Worm (Caenorhabditis elegans): ENCODE measurements around the gene nhr-5.

The nhr-5 gene

DNA sequence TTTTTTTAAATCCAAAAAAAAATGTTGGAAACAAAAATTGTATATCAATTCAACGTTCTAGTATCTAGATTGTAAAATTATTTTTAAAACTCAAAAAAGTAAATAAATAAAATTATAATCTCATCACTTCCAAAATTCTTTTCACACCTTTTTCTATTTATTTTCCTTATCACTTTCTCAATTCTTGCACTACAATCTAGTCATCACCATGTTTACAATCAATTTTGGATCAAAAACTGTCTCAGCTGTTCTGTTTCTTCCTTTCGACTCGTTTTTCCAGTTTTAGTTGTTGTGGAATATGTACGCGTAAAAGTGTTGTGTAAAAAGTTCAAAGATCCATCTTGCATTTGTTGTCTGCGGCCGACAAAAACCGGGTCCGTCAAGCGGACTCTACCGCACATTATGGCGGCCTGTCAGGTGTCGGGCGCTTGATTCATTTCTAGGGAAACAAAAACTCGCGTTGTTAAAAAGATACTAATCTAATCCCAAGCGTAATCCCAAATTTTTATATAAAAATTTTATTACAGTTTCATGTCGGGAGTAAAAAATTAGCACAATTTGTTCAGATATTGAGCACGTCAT is 5.4 kb upstream of the nhr-5 start:
- TF ChIP-seq elt-1 (tag; optimal IDR thresholded peaks at IDR 0.05; ENCODE audit: borderline replicate concordance, insufficient read depth), result no peak

DNA sequence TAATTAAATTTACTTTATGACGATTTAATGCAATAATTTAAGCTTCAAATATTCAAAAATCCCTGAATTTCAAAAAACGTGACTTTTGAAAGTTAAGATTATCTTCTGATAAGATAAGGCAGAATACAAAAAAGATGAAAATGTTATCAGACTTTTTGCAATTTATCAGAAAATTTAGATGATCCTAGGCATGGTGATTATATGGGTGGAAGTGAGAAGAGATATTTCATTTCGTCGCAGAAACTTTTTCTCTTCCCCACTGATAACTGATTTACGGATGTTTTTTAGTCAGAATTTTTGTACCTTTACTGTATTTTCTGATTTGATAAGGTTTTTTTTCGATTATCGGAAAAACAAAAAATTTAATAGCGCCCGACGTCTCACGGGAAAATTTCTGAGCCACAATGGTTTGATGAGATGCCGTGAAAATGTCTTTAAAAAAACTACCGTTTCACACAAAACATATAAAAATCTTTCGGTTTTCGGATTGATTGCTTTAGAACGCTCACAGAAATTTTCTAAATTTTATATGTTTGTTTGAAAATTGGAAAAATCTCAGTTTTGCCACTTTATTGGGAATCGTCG is 4.7 kb upstream of the nhr-5 start:
- TF ChIP-seq sem-2 (GFP tag; optimal IDR thresholded peaks at IDR 0.05) (no peak), hlh-1 (tag; optimal IDR thresholded peaks at IDR 0.05) (no peak), nhr-28 (tag; optimal IDR thresholded peaks at IDR 0.05) (no peak), mab-5 (tag; optimal IDR thresholded peaks at IDR 0.05) (no peak), cnd-1 (tag; optimal IDR thresholded peaks at IDR 0.05) (no peak), lin-32 (GFP tag; optimal IDR thresholded peaks at IDR 0.05) (no peak), nhr-12 (tag; optimal IDR thresholded peaks at IDR 0.05) (no peak), M03D4.4 (tag; optimal IDR thresholded peaks at IDR 0.05) (no peak), mep-1 (tag; optimal IDR thresholded peaks at IDR 0.05) (no peak), bed-3 (GFP tag; optimal IDR thresholded peaks at IDR 0.05) (no peak), sptf-1 (tag; optimal IDR thresholded peaks at IDR 0.05) (no peak)

DNA sequence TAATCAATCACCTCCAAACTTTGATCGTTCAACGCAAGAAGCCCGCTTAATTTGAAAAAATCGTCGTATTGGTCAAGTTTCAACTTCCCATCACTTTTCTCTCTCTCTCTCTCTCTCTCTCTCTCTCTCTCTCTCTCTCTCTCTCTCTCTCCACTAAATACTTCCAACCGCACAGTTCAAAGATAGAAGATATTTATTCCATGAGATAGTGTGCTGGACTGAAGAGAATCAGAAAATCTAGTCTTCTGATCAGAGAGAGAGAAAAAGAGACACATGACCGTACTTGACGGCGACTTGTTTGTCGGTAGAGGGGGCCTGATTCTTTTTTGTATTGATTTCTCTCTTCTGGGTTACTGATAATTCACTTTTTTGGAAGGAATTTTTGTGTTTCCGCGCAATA is 1.4 kb upstream of the nhr-5 start:
- no peak for TF ChIP-seq ceh-39 (tag; optimal IDR thresholded peaks at IDR 0.05)
- TF ChIP-seq ces-1 (GFP tag; optimal IDR thresholded peaks at IDR 0.05), result no peak
- TF ChIP-seq blmp-1 (tag; optimal IDR thresholded peaks at IDR 0.05), result no peak
- TF ChIP-seq nhr-237 (tag; optimal IDR thresholded peaks at IDR 0.05), result no peak

DNA sequence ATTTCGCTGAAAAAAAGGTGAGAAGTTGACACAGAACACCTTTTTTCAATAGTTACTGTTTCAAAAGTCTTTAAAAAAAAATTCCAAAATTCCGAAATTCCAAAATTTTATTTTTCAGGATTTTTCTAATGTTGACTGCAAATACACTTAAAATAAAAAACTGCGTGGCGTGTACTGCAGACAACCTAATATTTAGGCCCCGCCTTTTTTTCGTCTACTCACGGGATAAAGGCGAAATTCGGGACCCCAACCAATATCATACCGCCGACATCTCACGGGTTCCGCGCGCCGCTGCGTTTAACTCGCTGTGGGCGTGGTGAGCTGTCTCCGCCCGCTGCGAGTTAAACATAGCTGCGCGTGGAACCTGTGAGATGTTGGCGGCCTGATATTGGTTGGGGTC is 2.5 kb downstream of the nhr-5 start:
- TF ChIP-seq pha-4 (tag; optimal IDR thresholded peaks at IDR 0.05), result no peak
- no peak for TF ChIP-seq M03D4.4 (tag; optimal IDR thresholded peaks at IDR 0.05)
- TF ChIP-seq lin-13 (tag; optimal IDR thresholded peaks at IDR 0.05), result no peak
- no peak for TF ChIP-seq hlh-1 (tag; optimal IDR thresholded peaks at IDR 0.05)
- no peak for TF ChIP-seq nhr-76 (tag; optimal IDR thresholded peaks at IDR 0.05)

DNA sequence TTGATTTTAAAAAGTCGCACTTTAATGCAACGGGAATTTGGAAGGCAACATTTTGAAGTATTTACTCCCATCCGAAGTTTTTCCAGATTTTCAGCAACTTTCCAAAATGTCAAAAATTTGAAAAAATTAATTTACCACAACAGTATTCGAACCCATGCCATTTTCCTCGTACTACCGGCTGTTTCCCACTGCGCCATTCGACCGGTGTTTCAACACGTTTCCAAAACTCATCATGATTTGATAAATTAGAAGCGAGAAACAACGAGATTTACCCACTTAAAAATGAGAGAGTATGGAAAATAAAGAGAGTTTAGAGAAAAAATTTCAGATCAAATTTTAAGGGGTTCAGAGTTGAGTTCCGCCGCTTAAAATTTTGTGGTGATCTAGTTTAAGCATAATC is 33.7 kb downstream of the nhr-5 start:
- TF ChIP-seq zip-8 (tag; optimal IDR thresholded peaks at IDR 0.05) (peak; percentile 42), flh-1 (GFP tag; optimal IDR thresholded peaks at IDR 0.05) (no peak), ztf-11 (tag; optimal IDR thresholded peaks at IDR 0.05) (no peak), nhr-28 (tag; optimal IDR thresholded peaks at IDR 0.05) (no peak), snpc-4 (tag; optimal IDR thresholded peaks at IDR 0.05) (no peak), M03D4.4 (tag; optimal IDR thresholded peaks at IDR 0.05) (no peak), mab-5 (tag; optimal IDR thresholded peaks at IDR 0.05) (peak; percentile 38), pha-4 (tag; optimal IDR thresholded peaks at IDR 0.05) (no peak)

DNA sequence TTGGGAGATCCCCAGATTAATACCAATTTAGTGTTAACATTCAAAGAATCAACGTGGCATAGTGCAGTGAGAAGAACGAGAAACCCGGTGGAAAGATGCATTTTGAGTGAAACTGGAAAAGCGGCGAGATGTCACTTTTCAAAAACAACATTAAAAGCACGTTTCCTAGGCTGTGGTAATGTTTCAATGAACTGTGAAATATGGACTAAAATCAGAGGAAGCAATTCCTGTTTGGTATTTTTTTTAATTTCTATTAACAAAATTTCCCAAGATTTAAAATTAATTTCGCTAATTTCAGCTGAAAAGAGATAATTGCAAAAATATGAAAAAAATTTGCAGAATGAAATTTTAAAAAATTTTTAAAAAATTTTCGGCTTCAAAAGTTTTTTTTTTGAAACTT is 41.2 kb downstream of the nhr-5 start, which contains the start of gene Y73F8A.22:
Gene Y73F8A.22, minus strand, starts transcription at position 101 of the 400 bp plus-strand sequence.
- TF ChIP-seq flh-1 (GFP tag; optimal IDR thresholded peaks at IDR 0.05) (no peak), ces-1 (GFP tag; optimal IDR thresholded peaks at IDR 0.05) (no peak), lin-32 (GFP tag; optimal IDR thresholded peaks at IDR 0.05) (no peak), unc-62 (GFP tag; optimal IDR thresholded peaks at IDR 0.05) (no peak), unc-120 (tag; optimal IDR thresholded peaks at IDR 0.05; ENCODE audit: poor library complexity, severe bottlenecking) (no peak), elt-3 (tag; optimal IDR thresholded peaks at IDR 0.05) (no peak), mls-2 (tag; optimal IDR thresholded peaks at IDR 0.05) (no peak), bed-3 (GFP tag; optimal IDR thresholded peaks at IDR 0.05) (no peak), nhr-76 (tag; optimal IDR thresholded peaks at IDR 0.05) (no peak), blmp-1 (tag; optimal IDR thresholded peaks at IDR 0.05) (no peak)

DNA sequence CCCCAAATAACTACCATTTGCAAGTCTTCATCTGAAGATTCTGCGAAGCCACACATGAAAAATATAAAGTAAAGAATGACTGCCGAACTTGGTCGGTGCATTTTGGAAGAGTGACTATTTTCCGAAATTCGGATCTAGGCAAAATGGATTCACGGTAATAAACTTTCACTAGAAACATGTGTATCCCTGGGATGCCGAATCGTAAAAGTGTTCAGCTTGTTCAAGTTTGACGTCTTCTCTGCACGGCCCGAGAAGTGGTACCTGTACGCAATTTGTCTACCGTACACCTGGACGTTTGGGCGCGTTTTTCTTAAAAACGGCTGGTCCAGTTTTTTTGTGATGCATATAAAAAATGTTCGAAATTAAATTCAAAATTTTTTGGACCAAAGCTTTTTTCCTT is 44.4 kb downstream of the nhr-5 start, which contains the start of gene Y73F8A.23:
Gene Y73F8A.23, minus strand, starts transcription at position 101 of the 400 bp plus-strand sequence.
- TF ChIP-seq unc-120 (tag; optimal IDR thresholded peaks at IDR 0.05; ENCODE audit: poor library complexity, severe bottlenecking), result no peak
- TF ChIP-seq hlh-1 (tag; optimal IDR thresholded peaks at IDR 0.05), result no peak
- TF ChIP-seq unc-39 (tag; optimal IDR thresholded peaks at IDR 0.05), result no peak
- no peak for TF ChIP-seq nhr-28 (tag; optimal IDR thresholded peaks at IDR 0.05)
- TF ChIP-seq pha-4 (tag; optimal IDR thresholded peaks at IDR 0.05), result no peak
- no peak for TF ChIP-seq unc-62 (GFP tag; optimal IDR thresholded peaks at IDR 0.05)
- no peak for TF ChIP-seq zip-8 (tag; optimal IDR thresholded peaks at IDR 0.05)
- no peak for TF ChIP-seq lin-32 (GFP tag; optimal IDR thresholded peaks at IDR 0.05)
- TF ChIP-seq mab-5 (tag; optimal IDR thresholded peaks at IDR 0.05), result no peak
- TF ChIP-seq ceh-43 (GFP tag; optimal IDR thresholded peaks at IDR 0.05), result no peak
- TF ChIP-seq nhr-76 (tag; optimal IDR thresholded peaks at IDR 0.05), result no peak
- TF ChIP-seq ceh-83 (GFP tag; optimal IDR thresholded peaks at IDR 0.05), result no peak
- no peak for TF ChIP-seq snpc-4 (tag; optimal IDR thresholded peaks at IDR 0.05)
- TF ChIP-seq sem-2 (GFP tag; optimal IDR thresholded peaks at IDR 0.05), result no peak
- TF ChIP-seq flh-1 (GFP tag; optimal IDR thresholded peaks at IDR 0.05), result no peak
- TF ChIP-seq lsy-2 (tag; optimal IDR thresholded peaks at IDR 0.05), result no peak

All from whole organism, mixed stage, embryonic.